Worm (Caenorhabditis elegans): ENCODE data around the gene Y38E10A.8.

Y38E10A.8 gene

ce11 chrII:12580952-12581351, 26.0 kb upstream of the Y38E10A.8 start, which contains the start of gene clec-4:
TSS of gene clec-4 (minus strand) at chrII:12581113.
- TF ChIP-seq nhr-80 (tag; optimal IDR thresholded peaks at IDR 0.05) (peak; percentile 45), mel-28 (tag; optimal IDR thresholded peaks at IDR 0.05; ENCODE audit: borderline replicate concordance) (no peak)

DNA sequence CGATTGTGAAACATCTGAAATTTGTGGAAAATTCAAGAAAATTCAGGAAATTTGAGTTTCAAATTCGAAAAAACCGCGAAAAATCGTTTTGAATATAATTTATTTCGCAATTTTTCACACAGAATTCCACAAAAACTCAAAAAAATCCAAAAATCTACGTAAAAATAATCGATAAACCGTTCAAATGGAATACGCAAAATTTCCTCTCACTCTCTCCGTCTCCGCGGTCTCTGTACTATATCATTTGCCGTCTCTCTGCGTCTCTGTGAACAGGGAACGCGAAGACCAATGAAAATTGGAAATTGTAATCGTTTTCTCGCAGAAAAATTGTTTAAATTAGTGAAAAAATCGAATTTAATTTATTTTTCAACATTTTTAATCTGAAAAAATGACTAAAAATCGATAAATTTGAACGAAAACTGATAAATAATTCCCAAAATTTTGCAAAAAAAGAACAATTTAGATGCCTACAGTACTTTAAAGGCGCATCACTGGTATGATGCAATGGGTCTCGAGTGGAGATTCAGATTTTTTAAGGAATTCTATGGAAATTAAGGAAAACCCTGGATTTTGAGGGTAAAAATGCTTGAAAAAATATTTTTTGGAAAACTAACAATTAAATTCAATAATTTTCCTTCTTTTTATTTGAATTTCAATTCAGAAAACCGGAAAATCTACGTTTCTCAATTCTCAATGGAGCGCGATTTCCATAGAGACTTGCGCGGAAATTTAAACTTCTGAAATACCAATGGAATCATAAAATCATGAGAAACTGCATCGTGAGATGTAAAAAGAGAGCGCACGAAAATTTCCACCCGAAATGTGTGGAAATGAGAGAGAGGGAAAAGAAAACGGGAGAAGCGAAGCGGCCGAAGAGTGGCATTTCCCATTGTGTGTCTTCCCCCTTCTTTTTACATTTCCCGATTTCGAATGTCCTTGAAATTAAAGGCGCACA, 3.1 kb upstream of the Y38E10A.8 start, which contains the start of the genes ceh-100 and lips-15:
TSS of gene ceh-100 (minus strand) at position 14 of the 955 bp plus-strand sequence.
TSS of gene lips-15 (plus strand) at position 720 of the 955 bp plus-strand sequence.
- TF ChIP-seq mxl-1 (tag; optimal IDR thresholded peaks at IDR 0.05): no peak
- TF ChIP-seq efl-1 (GFP tag; optimal IDR thresholded peaks at IDR 0.05): peak; percentile 28
- no peak for TF ChIP-seq die-1 (tag; optimal IDR thresholded peaks at IDR 0.05)
- TF ChIP-seq chd-7 (tag; optimal IDR thresholded peaks at IDR 0.05): no peak
- TF ChIP-seq athp-1 (tag; optimal IDR thresholded peaks at IDR 0.05): no peak
- TF ChIP-seq ccch-3 (GFP tag; optimal IDR thresholded peaks at IDR 0.05): no peak
- TF ChIP-seq pbrm-1 (GFP tag; IDR thresholded peaks at IDR 0.05): no peak
- 0 out of 2 replicates have a peak, but pooled peaks have one; percentile 12 for TF ChIP-seq madf-8 (GFP tag; conservative IDR thresholded peaks at IDR 0.05)
- TF ChIP-seq F33H1.4 (GFP tag; IDR thresholded peaks at IDR 0.05): peak; percentile 80
- TF ChIP-seq xnd-1 (tag; optimal IDR thresholded peaks at IDR 0.05): peak; percentile 72
- TF ChIP-seq hmg-1.2 (GFP tag; IDR thresholded peaks at IDR 0.05): peak; percentile 96
- TF ChIP-seq mel-28 (tag; optimal IDR thresholded peaks at IDR 0.05; ENCODE audit: borderline replicate concordance): no peak
- peak; percentile 27 for TF ChIP-seq lin-54 (GFP tag; optimal IDR thresholded peaks at IDR 0.05)
- TF ChIP-seq mcd-1 (GFP tag; IDR thresholded peaks at IDR 0.05): peak; percentile 13; the same call in 1 of the 2 replicates
- no peak for TF ChIP-seq zfh-2 (GFP tag; conservative IDR thresholded peaks at IDR 0.05)
- TF ChIP-seq ama-1 (optimal IDR thresholded peaks at IDR 0.05): no peak
- no peak for TF ChIP-seq ama-1 (GFP tag; optimal IDR thresholded peaks at IDR 0.05)
- TF ChIP-seq F22D6.2 (tag; optimal IDR thresholded peaks at IDR 0.05): no peak
- TF ChIP-seq lir-1 (GFP tag; conservative IDR thresholded peaks at IDR 0.05): no peak
- TF ChIP-seq ceh-100 (GFP tag; IDR thresholded peaks at IDR 0.05): peak; percentile 37; the same call in 1 of the 2 replicates
- 0 out of 2 replicates have a peak, but pooled peaks have one; percentile 17 for TF ChIP-seq ceh-91 (GFP tag; IDR thresholded peaks at IDR 0.05)
- peak; percentile 84 for TF ChIP-seq lsl-1 (GFP tag; optimal IDR thresholded peaks at IDR 0.05)
- TF ChIP-seq D2030.7 (GFP tag; IDR thresholded peaks at IDR 0.05): peak; percentile 46; the same call in 1 of the 2 replicates

- no peak for TF ChIP-seq xnd-1 (tag; optimal IDR thresholded peaks at IDR 0.05)
- TF ChIP-seq fkh-3 (tag; optimal IDR thresholded peaks at IDR 0.05): no peak
- no peak for TF ChIP-seq Y53F4B.3 (GFP tag; IDR thresholded peaks at IDR 0.05)
- TF ChIP-seq lir-1 (GFP tag; conservative IDR thresholded peaks at IDR 0.05): no peak
- TF ChIP-seq Y67H2A.10 (GFP tag; conservative IDR thresholded peaks at IDR 0.05): no peak
- TF ChIP-seq F52B5.7 (tag; optimal IDR thresholded peaks at IDR 0.05): no peak
- no peak for TF ChIP-seq bed-1 (GFP tag; IDR thresholded peaks at IDR 0.05)
- no peak for TF ChIP-seq hrde-1 (tag; optimal IDR thresholded peaks at IDR 0.05; ENCODE audit: borderline replicate concordance)
- TF ChIP-seq unc-130 (GFP tag; optimal IDR thresholded peaks at IDR 0.05): no peak
- no peak for TF ChIP-seq hlh-12 (tag; optimal IDR thresholded peaks at IDR 0.05)
Measured at ce11 chrII:12606108-12606507, 892 bp upstream of the Y38E10A.8 start.

DNA sequence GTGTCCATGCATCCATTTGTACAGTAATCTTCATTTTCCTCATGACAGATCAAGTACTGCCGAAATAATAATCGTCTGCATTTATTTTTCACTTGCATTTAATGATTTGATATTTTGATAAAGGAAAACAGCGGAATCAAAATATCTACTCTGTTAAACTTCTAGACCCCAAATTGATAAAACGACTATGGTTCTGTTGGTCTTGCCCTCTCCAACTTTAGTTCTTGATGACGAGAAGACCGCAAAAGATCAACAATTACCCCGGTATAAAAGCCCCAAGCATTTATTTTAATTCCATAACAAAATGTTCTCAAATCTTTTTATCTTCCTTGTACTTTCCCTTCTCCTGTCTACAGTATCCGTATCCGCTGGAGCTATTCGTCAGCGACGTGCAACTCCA, 1.7 kb downstream of the Y38E10A.8 start, which contains the start of gene Y38E10A.9:
TSS of gene Y38E10A.9 (plus strand) at position 301 of the 400 bp plus-strand sequence.
- TF ChIP-seq Y95B8A.8 (GFP tag; IDR thresholded peaks at IDR 0.05) (no peak), rpc-1 (optimal IDR thresholded peaks at IDR 0.05) (no peak), rpc-1 (tag; optimal IDR thresholded peaks at IDR 0.05) (no peak), ztf-6 (GFP tag; IDR thresholded peaks at IDR 0.05) (no peak), K11D2.4 (GFP tag; IDR thresholded peaks at IDR 0.05) (no peak), rcor-1 (GFP tag; IDR thresholded peaks at IDR 0.05) (no peak), F57A8.1 (GFP tag; optimal IDR thresholded peaks at IDR 0.05) (no peak), F49E8.2 (tag; optimal IDR thresholded peaks at IDR 0.05; ENCODE audit: insufficient read depth) (no peak), nhr-120 (GFP tag; IDR thresholded peaks at IDR 0.05) (no peak), F39B2.1 (GFP tag; IDR thresholded peaks at IDR 0.05) (no peak), ceh-79 (tag; optimal IDR thresholded peaks at IDR 0.05) (no peak), F55B11.4 (tag; optimal IDR thresholded peaks at IDR 0.05; ENCODE audit: borderline replicate concordance, insufficient read depth) (no peak), ztf-18 (tag; optimal IDR thresholded peaks at IDR 0.05) (no peak)
